Worm (Caenorhabditis elegans): ENCODE measurements around the gene fipr-5.

DNA sequence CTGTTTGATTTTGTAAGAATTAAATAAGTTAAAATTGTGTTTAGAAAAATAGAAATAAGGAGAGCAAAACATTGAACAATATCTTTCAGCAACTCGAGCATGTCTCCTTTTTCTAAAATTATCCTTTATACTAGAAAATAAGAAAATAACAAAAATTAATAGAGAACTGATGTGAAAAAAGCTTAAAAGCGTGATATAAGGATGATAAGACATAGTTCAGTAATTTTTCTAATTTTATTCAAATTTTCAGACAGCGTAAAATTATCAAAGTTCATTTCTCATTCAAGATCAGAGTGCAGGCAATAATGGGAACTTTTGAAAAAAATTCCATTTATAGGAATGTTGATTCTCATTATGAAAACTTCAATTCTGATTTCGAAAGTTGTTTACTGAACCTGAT lies 12.1 kb upstream of the fipr-5 start, which contains the start of gene str-182:
- no peak for TF ChIP-seq flt-1 (GFP tag; IDR thresholded peaks at IDR 0.05)
- TF ChIP-seq cog-1 (tag; optimal IDR thresholded peaks at IDR 0.05): no peak
- no peak for TF ChIP-seq T22C8.4 (GFP tag; IDR thresholded peaks at IDR 0.05)
- TF ChIP-seq ztf-29 (GFP tag; IDR thresholded peaks at IDR 0.05): no peak
- TF ChIP-seq med-1 (GFP tag; optimal IDR thresholded peaks at IDR 0.05; ENCODE audit: insufficient read depth): no peak
- no peak for TF ChIP-seq klf-2 (GFP tag; conservative IDR thresholded peaks at IDR 0.05)
- TF ChIP-seq ztf-23 (GFP tag; IDR thresholded peaks at IDR 0.05): no peak
- no peak for TF ChIP-seq tab-1 (GFP tag; IDR thresholded peaks at IDR 0.05)
- TF ChIP-seq ref-1 (GFP tag; conservative IDR thresholded peaks at IDR 0.05): no peak
